Fruit fly (Drosophila melanogaster): ENCODE measurements around the gene RpL34a.

The RpL34a gene

DNA sequence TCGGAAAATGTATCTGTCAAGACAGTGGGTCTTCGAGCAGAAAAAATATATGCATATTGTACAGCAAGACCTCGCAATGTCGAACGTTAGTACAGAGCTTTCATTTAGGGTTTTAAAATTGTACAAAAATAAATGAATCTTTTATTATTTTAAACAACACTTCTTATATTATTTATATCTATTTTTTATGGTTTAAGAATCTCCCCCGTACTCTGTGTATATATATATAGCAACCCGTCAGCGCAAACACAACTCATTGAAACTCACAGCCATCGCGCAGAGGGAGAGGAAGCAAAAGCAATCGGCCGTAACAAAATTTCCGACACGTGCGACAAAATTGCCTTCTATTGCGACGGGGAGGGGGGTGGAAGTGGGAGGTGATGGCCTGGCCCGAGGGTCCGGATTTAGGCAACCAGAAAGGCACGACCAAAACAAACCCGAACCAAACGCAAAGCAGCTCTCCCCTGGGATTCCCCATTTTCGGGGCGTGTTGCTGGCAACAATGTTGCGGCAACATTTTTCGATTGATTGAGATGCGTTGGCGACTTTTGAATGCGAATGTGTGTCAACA lies 46.9 kb upstream of the RpL34a start (continued):
- peak; percentile 4; the same call in 1 of the 2 replicates for TF ChIP-seq onecut (GFP tag; IDR thresholded peaks at IDR 0.05)
- TF ChIP-seq salm (tag; optimal IDR thresholded peaks at IDR 0.05) = no peak
- TF ChIP-seq shn (GFP tag; optimal IDR thresholded peaks at IDR 0.05) = no peak
- peak; percentile 5; the same call in 1 of the 2 replicates for TF ChIP-seq amos (GFP tag; IDR thresholded peaks at IDR 0.05; ENCODE audit: partially characterized antibody)
- TF ChIP-seq CG2116 (GFP tag; optimal IDR thresholded peaks at IDR 0.05) = no peak
- TF ChIP-seq gfzf (GFP tag; optimal IDR thresholded peaks at IDR 0.05) = no peak
- no peak for TF ChIP-seq Scr (GFP tag; IDR thresholded peaks at IDR 0.05; ENCODE audit: partially characterized antibody)
- peak; percentile 40 for TF ChIP-seq Abd-B (GFP tag; optimal IDR thresholded peaks at IDR 0.05)
- no peak for TF ChIP-seq pnt (GFP tag; optimal IDR thresholded peaks at IDR 0.05)
- TF ChIP-seq CG9727 (GFP tag; optimal IDR thresholded peaks at IDR 0.05) = peak; percentile 27
- peak; percentile 34 for TF ChIP-seq Blimp-1 (GFP tag; optimal IDR thresholded peaks at IDR 0.05)
- peak; percentile 77 for TF ChIP-seq MBD-R2 (GFP tag; IDR thresholded peaks at IDR 0.05)
- peak; percentile 61 for TF ChIP-seq al (GFP tag; IDR thresholded peaks at IDR 0.05)
- TF ChIP-seq CG18599 (GFP tag; optimal IDR thresholded peaks at IDR 0.05) = peak; percentile 90
- no peak for TF ChIP-seq peb (GFP tag; IDR thresholded peaks at IDR 0.05)
- TF ChIP-seq Gug (GFP tag; IDR thresholded peaks at IDR 0.05) = peak; percentile 56; the same call in 2 of the 4 replicates
- TF ChIP-seq gcm (GFP tag; optimal IDR thresholded peaks at IDR 0.05) = no peak
- TF ChIP-seq Doc3 (GFP tag; IDR thresholded peaks at IDR 0.05; ENCODE audit: partially characterized antibody) = no peak
- TF ChIP-seq Bdp1 (GFP tag; optimal IDR thresholded peaks at IDR 0.05) = no peak
- TF ChIP-seq ftz-f1 (GFP tag; optimal IDR thresholded peaks at IDR 0.05) = no peak
- TF ChIP-seq dpn (GFP tag; optimal IDR thresholded peaks at IDR 0.05) = peak; percentile 13 to 46
- TF ChIP-seq Sox102F (GFP tag; optimal IDR thresholded peaks at IDR 0.05) = peak; percentile 62
- no peak for TF ChIP-seq repo (GFP tag; optimal IDR thresholded peaks at IDR 0.05)
- TF ChIP-seq trh (GFP tag; optimal IDR thresholded peaks at IDR 0.05) = no peak
- no peak for TF ChIP-seq Dp (GFP tag; optimal IDR thresholded peaks at IDR 0.05)
- TF ChIP-seq sug (tag; optimal IDR thresholded peaks at IDR 0.05) = no peak
- no peak for TF ChIP-seq ham (GFP tag; IDR thresholded peaks at IDR 0.05)
- TF ChIP-seq Eip74EF (GFP tag; optimal IDR thresholded peaks at IDR 0.05) = peak in 1 of 2 experiments; percentile 67
- no peak for TF ChIP-seq lola (GFP tag; optimal IDR thresholded peaks at IDR 0.05)
- TF ChIP-seq Tbp (GFP tag; optimal IDR thresholded peaks at IDR 0.05) = no peak
- TF ChIP-seq E2f1 (GFP tag; IDR thresholded peaks at IDR 0.05) = peak; percentile 83
- peak; percentile 82 for TF ChIP-seq CG17359 (tag; optimal IDR thresholded peaks at IDR 0.05)
- no peak for TF ChIP-seq Kr (GFP tag; optimal IDR thresholded peaks at IDR 0.05)
- TF ChIP-seq CG12219 (GFP tag; optimal IDR thresholded peaks at IDR 0.05) = no peak
- peak; percentile 58; the same call in 1 of the 2 replicates for TF ChIP-seq CG17612 (GFP tag; IDR thresholded peaks at IDR 0.05)
- no peak for TF ChIP-seq wek (GFP tag; optimal IDR thresholded peaks at IDR 0.05)
- TF ChIP-seq dmrt11E (tag; optimal IDR thresholded peaks at IDR 0.05) = no peak
- TF ChIP-seq CG8478 (optimal IDR thresholded peaks at IDR 0.05) = no peak
- peak; percentile 11 for TF ChIP-seq kni (GFP tag; optimal IDR thresholded peaks at IDR 0.05)
- peak; percentile 70 for TF ChIP-seq CG3847 (GFP tag; IDR thresholded peaks at IDR 0.05)
- no peak for TF ChIP-seq Atf3 (GFP tag; optimal IDR thresholded peaks at IDR 0.05)
- no peak for TF ChIP-seq zfh2 (GFP tag; optimal IDR thresholded peaks at IDR 0.05)
- no peak for TF ChIP-seq cad (GFP tag; optimal IDR thresholded peaks at IDR 0.05)
- TF ChIP-seq vfl (GFP tag; optimal IDR thresholded peaks at IDR 0.05) = no peak
- no peak for TF ChIP-seq pum (GFP tag; optimal IDR thresholded peaks at IDR 0.05)
- peak; percentile 79 for TF ChIP-seq Ada2b (GFP tag; IDR thresholded peaks at IDR 0.05)
- no peak for TF ChIP-seq twi (tag; optimal IDR thresholded peaks at IDR 0.05)
- TF ChIP-seq unc-4 (GFP tag; IDR thresholded peaks at IDR 0.05; ENCODE audit: partially characterized antibody) = no peak
- TF ChIP-seq CG2129 (GFP tag; IDR thresholded peaks at IDR 0.05; ENCODE audit: partially characterized antibody) = no peak
- peak; percentile 54 for TF ChIP-seq nmo (GFP tag; optimal IDR thresholded peaks at IDR 0.05)
